Fruit fly (Drosophila melanogaster): ENCODE data around the gene CtsB.

DNA sequence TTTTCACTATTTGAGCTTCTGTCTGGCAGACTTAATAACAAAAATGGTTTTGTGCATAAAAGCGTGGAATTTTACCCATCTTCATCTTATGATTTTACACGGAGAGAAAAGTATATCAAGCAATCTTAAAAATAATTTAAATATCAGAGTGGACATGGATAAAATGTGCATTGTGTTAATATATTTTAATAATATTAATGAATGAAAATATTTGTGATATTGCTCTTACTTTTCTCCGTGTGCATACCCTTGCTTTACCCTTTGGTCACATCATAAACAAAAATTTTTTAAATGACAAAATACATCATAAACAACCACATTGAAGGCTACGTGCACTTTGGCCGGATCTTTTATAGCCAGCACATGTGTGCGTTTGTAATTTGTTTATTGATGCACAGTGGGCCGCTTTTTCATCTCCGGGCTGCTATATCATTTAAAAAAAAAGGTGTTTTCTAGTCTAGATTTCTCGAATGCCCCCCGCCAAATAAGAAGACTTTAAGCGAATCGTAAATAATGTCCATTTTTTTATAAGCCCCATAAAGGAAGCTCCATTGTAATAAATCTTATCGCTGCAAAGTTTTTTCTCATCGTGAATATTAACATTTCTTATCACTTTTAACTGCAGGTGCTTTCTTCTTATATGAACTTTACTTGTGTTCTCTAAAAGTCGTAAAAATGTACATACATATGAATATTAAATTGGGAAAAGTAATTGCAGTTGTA, 17.4 kb downstream of the CtsB start:
- no peak for TF ChIP-seq CG8478 (optimal IDR thresholded peaks at IDR 0.05)
- TF ChIP-seq CTCF (optimal IDR thresholded peaks at IDR 0.05) = no peak

All from S2 (cell line).